Worm (Caenorhabditis elegans) whole organism, late embryonic: ENCODE measurements around the gene bus-4.

ENCODE experiments used
- C08G9.2 ChIP-seq: sonication (generic microtip); optimal IDR thresholded peaks from 2 replicates; lab custom pipeline; 2016; ENCODE audit warnings: mild to moderate bottlenecking, missing genetic modification characterization, moderate library complexity, missing compliant biosample characterization
- C38D4.7 ChIP-seq: fragments of 200-800 bp; sonication (Bioruptor generic); optimal IDR thresholded peaks from 2 replicates; lab custom pipeline; 2018; ENCODE audit warnings: mild to moderate bottlenecking, missing genetic modification characterization, moderate library complexity, missing compliant biosample characterization
- F13H6.1 ChIP-seq: sonication (generic microtip); optimal IDR thresholded peaks from 2 replicates; lab custom pipeline; 2016; ENCODE audit warnings: missing genetic modification characterization, missing compliant biosample characterization
- K02D7.2 ChIP-seq: sonication (generic microtip); optimal IDR thresholded peaks from 2 replicates; lab custom pipeline; 2017; ENCODE audit warnings: mild to moderate bottlenecking, missing genetic modification characterization, missing compliant biosample characterization
- T23F11.4 ChIP-seq: fragments of 200-800 bp; sonication (Bioruptor generic); optimal IDR thresholded peaks from 2 replicates; lab custom pipeline; 2018; ENCODE audit warnings: mild to moderate bottlenecking, missing genetic modification characterization, missing compliant biosample characterization
- Y22D7AL.16 ChIP-seq: sonication (generic microtip); optimal IDR thresholded peaks from 2 replicates; lab custom pipeline; 2016; ENCODE audit warnings: missing genetic modification characterization, missing compliant biosample characterization
- ahr-1 ChIP-seq: sonication (generic microtip); optimal IDR thresholded peaks from 2 replicates; lab custom pipeline; 2016; ENCODE audit warnings: missing genetic modification characterization, missing compliant biosample characterization
- ama-1 ChIP-seq: fragments of 150-350 bp; optimal IDR thresholded peaks from 2 replicates; lab custom pipeline; 2014
- ceh-14 ChIP-seq: sonication (generic microtip); optimal IDR thresholded peaks from 2 replicates; lab custom pipeline; 2016; ENCODE audit warnings: missing genotype, missing genetic modification characterization, missing compliant biosample characterization
- ceh-18 ChIP-seq: sonication (generic microtip); optimal IDR thresholded peaks from 2 replicates; lab custom pipeline; 2016; ENCODE audit warnings: missing genetic modification characterization, missing compliant biosample characterization
- ceh-2 ChIP-seq: sonication (generic microtip); optimal IDR thresholded peaks from 2 replicates; lab custom pipeline; 2016; ENCODE audit warnings: missing genotype, missing genetic modification characterization, missing compliant biosample characterization
- ceh-22 ChIP-seq: sonication (generic microtip); optimal IDR thresholded peaks from 2 replicates; lab custom pipeline; 2017; ENCODE audit warnings: missing biosample characterization, missing genetic modification characterization
- ceh-30 ChIP-seq: fragments of 150-350 bp; optimal IDR thresholded peaks from 2 replicates; lab custom pipeline; 2014; ENCODE audit warnings: missing biosample characterization, missing genetic modification characterization
- ceh-34 ChIP-seq: sonication (generic microtip); optimal IDR thresholded peaks from 2 replicates; lab custom pipeline; 2016; ENCODE audit warnings: mild to moderate bottlenecking, missing genetic modification characterization, missing compliant biosample characterization
- ceh-48 ChIP-seq: sonication (generic microtip); optimal IDR thresholded peaks from 2 replicates; lab custom pipeline; 2016; ENCODE audit warnings: missing genetic modification characterization, inconsistent platforms, missing compliant biosample characterization
- ceh-6 ChIP-seq: fragments of 200-800 bp; sonication (Bioruptor generic); optimal IDR thresholded peaks from 2 replicates; lab custom pipeline; 2018; ENCODE audit warnings: mild to moderate bottlenecking, missing genetic modification characterization, missing compliant biosample characterization
- ceh-9 ChIP-seq: sonication (generic microtip); optimal IDR thresholded peaks from 2 replicates; lab custom pipeline; 2016; ENCODE audit warnings: mild to moderate bottlenecking, missing genetic modification characterization, inconsistent platforms, missing compliant biosample characterization
- che-1 ChIP-seq: sonication (generic microtip); optimal IDR thresholded peaks from 2 replicates; lab custom pipeline; 2016; ENCODE audit warnings: mild to moderate bottlenecking, missing genetic modification characterization, missing compliant biosample characterization
- dmd-4 ChIP-seq: sonication (generic microtip); optimal IDR thresholded peaks from 2 replicates; lab custom pipeline; 2016; ENCODE audit warnings: borderline replicate concordance, missing genetic modification characterization, missing compliant biosample characterization
- dve-1 ChIP-seq: sonication (generic microtip); optimal IDR thresholded peaks from 2 replicates; lab custom pipeline; 2017; ENCODE audit warnings: antibody characterized with exemption, mild to moderate bottlenecking, missing genetic modification characterization, missing compliant biosample characterization
- elt-4 ChIP-seq: sonication (generic microtip); optimal IDR thresholded peaks from 2 replicates; lab custom pipeline; 2016; ENCODE audit warnings: missing genetic modification characterization, missing compliant biosample characterization
- fkh-10 ChIP-seq: fragments of 150-350 bp; optimal IDR thresholded peaks from 2 replicates; lab custom pipeline; 2014; ENCODE audit warnings: missing biosample characterization, missing genetic modification reagents, missing genetic modification characterization
- fkh-6 ChIP-seq: sonication (generic microtip); optimal IDR thresholded peaks from 2 replicates; lab custom pipeline; 2016; ENCODE audit warnings: missing genetic modification characterization, missing compliant biosample characterization
- gmeb-2 ChIP-seq: sonication (generic microtip); optimal IDR thresholded peaks from 2 replicates; lab custom pipeline; 2016; ENCODE audit warnings: missing genetic modification characterization, inconsistent platforms, missing compliant biosample characterization
- hlh-13 ChIP-seq: fragments of 200-800 bp; sonication (Bioruptor generic); optimal IDR thresholded peaks from 2 replicates; lab custom pipeline; 2018; ENCODE audit warnings: mild to moderate bottlenecking, missing genetic modification characterization, missing compliant biosample characterization
- hlh-15 ChIP-seq: sonication (generic microtip); optimal IDR thresholded peaks from 2 replicates; lab custom pipeline; 2016; ENCODE audit warnings: missing genetic modification characterization, missing compliant biosample characterization
- hlh-30 ChIP-seq: sonication (generic microtip); optimal IDR thresholded peaks from 2 replicates; lab custom pipeline; 2017; ENCODE audit warnings: antibody characterized with exemption, missing genetic modification characterization, missing compliant biosample characterization; ENCODE audit not compliant: insufficient read depth
- hlh-8 ChIP-seq: sonication (generic microtip); optimal IDR thresholded peaks from 2 replicates; lab custom pipeline; 2016; ENCODE audit warnings: missing genotype, missing genetic modification characterization, missing compliant biosample characterization
- lim-6 ChIP-seq: sonication (generic microtip); optimal IDR thresholded peaks from 2 replicates; lab custom pipeline; 2016; ENCODE audit warnings: missing genetic modification characterization, missing compliant biosample characterization
- nhr-11 ChIP-seq: fragments of 150-350 bp; optimal IDR thresholded peaks from 2 replicates; lab custom pipeline; 2014; ENCODE audit warnings: missing biosample characterization, missing genetic modification characterization
- nhr-232 ChIP-seq: sonication (generic microtip); optimal IDR thresholded peaks from 2 replicates; lab custom pipeline; 2016; ENCODE audit warnings: missing genetic modification characterization, missing compliant biosample characterization
- npax-4 ChIP-seq: sonication (generic microtip); optimal IDR thresholded peaks from 2 replicates; lab custom pipeline; 2016; ENCODE audit warnings: missing genetic modification characterization, missing compliant biosample characterization
- pag-3 ChIP-seq: sonication (generic microtip); optimal IDR thresholded peaks from 2 replicates; lab custom pipeline; 2016; ENCODE audit warnings: missing compliant biosample characterization, missing genetic modification characterization, borderline replicate concordance
- pat-9 ChIP-seq: fragments of 200-800 bp; sonication (Bioruptor generic); optimal IDR thresholded peaks from 2 replicates; lab custom pipeline; 2018; ENCODE audit warnings: mild to moderate bottlenecking, missing genetic modification characterization, moderate library complexity, missing compliant biosample characterization
- pha-2 ChIP-seq: sonication (generic microtip); optimal IDR thresholded peaks from 2 replicates; lab custom pipeline; 2017; ENCODE audit warnings: mild to moderate bottlenecking, missing genetic modification characterization, missing compliant biosample characterization
- pros-1 ChIP-seq: fragments of 150-350 bp; optimal IDR thresholded peaks from 2 replicates; lab custom pipeline; 2014; ENCODE audit warnings: missing biosample characterization, missing genetic modification reagents, missing genetic modification characterization
- ref-2 ChIP-seq: sonication (generic microtip); optimal IDR thresholded peaks from 2 replicates; lab custom pipeline; 2016; ENCODE audit warnings: missing genetic modification characterization, missing compliant biosample characterization
- rnt-1 ChIP-seq: sonication (generic microtip); optimal IDR thresholded peaks from 2 replicates; lab custom pipeline; 2016; ENCODE audit warnings: missing genetic modification characterization, missing compliant biosample characterization
- sox-4 ChIP-seq: sonication (generic microtip); optimal IDR thresholded peaks from 2 replicates; lab custom pipeline; 2017; ENCODE audit warnings: mild to moderate bottlenecking, missing genetic modification characterization, inconsistent platforms, missing compliant biosample characterization
- tbx-2 ChIP-seq: sonication (generic microtip); optimal IDR thresholded peaks from 2 replicates; lab custom pipeline; 2016; ENCODE audit warnings: missing genetic modification characterization, missing compliant biosample characterization
- unc-55 ChIP-seq: sonication (generic microtip); optimal IDR thresholded peaks from 2 replicates; lab custom pipeline; 2017; ENCODE audit warnings: missing biosample characterization, missing genetic modification reagents, missing genetic modification characterization
- zip-5 ChIP-seq: sonication (generic microtip); optimal IDR thresholded peaks from 2 replicates; lab custom pipeline; 2016; ENCODE audit warnings: missing genetic modification characterization, missing compliant biosample characterization

bus-4 gene

DNA sequence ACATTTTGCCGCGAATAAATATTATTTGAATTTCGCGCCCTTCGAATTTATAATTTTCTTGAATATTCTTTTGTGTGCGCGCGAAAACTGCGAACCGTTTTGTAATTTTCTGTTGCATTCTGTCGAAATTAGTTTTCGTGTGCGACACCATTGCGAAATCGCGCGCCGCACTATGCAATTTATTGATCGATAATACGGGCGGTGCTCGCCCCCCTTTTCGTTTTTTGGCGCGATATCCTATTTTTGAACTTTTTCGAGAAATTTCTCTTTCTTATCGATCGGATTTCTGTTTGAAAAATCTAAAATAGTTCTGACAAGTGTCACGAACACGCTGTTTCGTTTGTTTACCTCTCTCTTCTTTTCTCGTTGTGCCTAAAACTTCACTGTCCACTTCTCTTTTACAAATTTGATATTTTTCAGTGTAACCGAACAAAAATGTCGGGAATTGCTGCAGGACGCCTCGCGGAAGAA, 37.4 kb upstream of the bus-4 start, which contains the start of gene ubc-9 (continued):
- TF ChIP-seq ceh-34 (tag; lab: Kevin White, UChicago) (peak; percentile 22), lim-6 (tag; lab: Kevin White, UChicago) (no peak), K02D7.2 (tag; lab: Kevin White, UChicago) (no peak), Y22D7AL.16 (tag; lab: Kevin White, UChicago) (no peak), hlh-13 (GFP tag; lab: Kevin White, UChicago) (no peak), unc-55 (no peak), fkh-6 (tag; lab: Kevin White, UChicago) (no peak), pat-9 (no peak), C08G9.2 (tag; lab: Kevin White, UChicago) (peak; percentile 27), hlh-30 (tag; lab: Kevin White, UChicago) (no peak), pha-2 (tag; lab: Kevin White, UChicago) (no peak), pag-3 (tag; lab: Kevin White, UChicago) (no peak), pros-1 (tag; lab: Kevin White, UChicago) (no peak), nhr-11 (tag; lab: Kevin White, UChicago) (no peak), ahr-1 (tag; lab: Kevin White, UChicago) (no peak), sox-4 (tag; lab: Kevin White, UChicago) (no peak), ceh-9 (tag; lab: Kevin White, UChicago) (no peak), ceh-6 (GFP tag; lab: Kevin White, UChicago) (no peak), T23F11.4 (GFP tag; lab: Kevin White, UChicago) (no peak), ceh-22 (tag; lab: Kevin White, UChicago) (no peak), ama-1 (lab: Kevin White, UChicago) (no peak), dve-1 (tag; lab: Kevin White, UChicago) (no peak), F13H6.1 (no peak), ceh-18 (peak; percentile 30), nhr-232 (tag; lab: Kevin White, UChicago) (no peak)
- TF ChIP-seq, all 69 proteins: peak for 13

DNA sequence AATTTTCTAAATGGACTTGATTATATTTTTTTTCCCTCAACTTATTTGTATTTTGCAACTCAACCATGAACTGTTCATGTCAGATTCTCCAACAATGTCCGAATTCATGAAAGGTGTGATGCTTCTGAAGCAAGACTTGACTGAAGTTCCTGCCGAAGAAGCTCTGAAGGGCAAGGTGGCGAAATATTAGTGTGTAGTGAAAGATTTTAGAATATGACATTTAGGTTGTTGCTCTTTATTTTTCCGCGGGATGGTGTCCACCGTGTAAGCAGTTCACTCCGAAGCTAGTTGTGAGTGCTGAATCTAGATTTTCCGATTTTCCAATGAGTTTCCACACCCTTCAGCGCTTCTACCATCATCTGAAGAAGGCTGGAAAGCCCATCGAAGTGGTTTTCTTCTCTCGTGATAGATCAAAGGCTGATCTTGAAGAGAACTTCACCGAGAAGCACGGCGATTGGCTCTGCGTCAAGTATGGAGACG, 35.7 kb upstream of the bus-4 start, which contains the start of gene F29B9.5:
Gene F29B9.5, plus strand, starts transcription at position 51 of the 480 bp plus-strand sequence.
- no peak for TF ChIP-seq rnt-1
- TF ChIP-seq hlh-15 (tag; lab: Kevin White, UChicago) = no peak
- no peak for TF ChIP-seq npax-4 (tag; lab: Kevin White, UChicago)
- TF ChIP-seq fkh-10 = no peak
- no peak for TF ChIP-seq ceh-30 (tag; lab: Kevin White, UChicago)
- no peak for TF ChIP-seq K02D7.2 (tag; lab: Kevin White, UChicago)
- no peak for TF ChIP-seq ceh-2
- TF ChIP-seq elt-4 (tag; lab: Kevin White, UChicago) = no peak
- TF ChIP-seq ref-2 (tag; lab: Kevin White, UChicago) = no peak
- no peak for TF ChIP-seq che-1 (tag; lab: Kevin White, UChicago)
- TF ChIP-seq tbx-2 = no peak
- no peak for TF ChIP-seq C38D4.7
- TF ChIP-seq ceh-48 (tag; lab: Kevin White, UChicago) = no peak
- TF ChIP-seq ceh-14 (tag; lab: Kevin White, UChicago) = no peak
- no peak for TF ChIP-seq sox-4 (tag; lab: Kevin White, UChicago)

DNA sequence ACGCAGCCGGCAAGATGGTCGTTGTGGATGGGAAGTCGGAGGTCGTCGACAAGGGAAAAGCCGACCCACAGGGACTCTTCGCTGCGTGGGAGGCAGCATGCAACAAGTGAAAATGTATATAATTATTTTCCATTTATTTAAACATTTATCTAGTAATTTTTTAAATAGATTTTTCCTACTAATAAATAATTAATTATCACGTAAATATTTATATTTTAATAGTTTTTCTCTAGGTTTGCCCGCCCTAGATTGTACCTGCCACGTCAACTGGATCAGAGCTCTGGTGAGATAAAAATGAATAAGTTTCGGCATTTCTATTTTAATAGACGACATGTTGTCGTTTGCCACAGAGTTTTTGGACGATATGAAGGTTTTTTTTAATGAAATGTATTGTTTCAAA, 35.1 kb upstream of the bus-4 start, which contains the start of gene psr-1:
Gene psr-1, plus strand, starts transcription at position 301 of the 400 bp plus-strand sequence.
- TF ChIP-seq gmeb-2 (tag; lab: Kevin White, UChicago) (no peak), hlh-8 (tag; lab: Kevin White, UChicago) (no peak), hlh-13 (GFP tag; lab: Kevin White, UChicago) (no peak), elt-4 (tag; lab: Kevin White, UChicago) (no peak), hlh-30 (tag; lab: Kevin White, UChicago) (no peak), ahr-1 (tag; lab: Kevin White, UChicago) (no peak), dmd-4 (tag; lab: Kevin White, UChicago) (no peak), zip-5 (tag; lab: Kevin White, UChicago) (no peak)
